Fruit fly (Drosophila melanogaster): ENCODE measurements around the gene ND-B14.5A.

The ND-B14.5A gene

dm6 chrX:2166129-2166528 is 6.2 kb upstream of the ND-B14.5A start (continued):
- no peak for TF ChIP-seq CG9609 (GFP tag; optimal IDR thresholded peaks at IDR 0.05)
- no peak for TF ChIP-seq Scr (GFP tag; IDR thresholded peaks at IDR 0.05; ENCODE audit: partially characterized antibody)
- TF ChIP-seq CG7745 (tag; optimal IDR thresholded peaks at IDR 0.05): no peak
- TF ChIP-seq CG1529 (GFP tag; optimal IDR thresholded peaks at IDR 0.05): peak; percentile 17
- 0 out of 2 replicates have a peak, but pooled peaks have one; percentile 10 for TF ChIP-seq danr (GFP tag; IDR thresholded peaks at IDR 0.05)
- TF ChIP-seq Blimp-1 (GFP tag; optimal IDR thresholded peaks at IDR 0.05): peak; percentile 59
- no peak for TF ChIP-seq Mrtf (GFP tag; IDR thresholded peaks at IDR 0.05)
- peak; percentile 58; the same call in 1 of the 2 replicates for TF ChIP-seq lmd (GFP tag; IDR thresholded peaks at IDR 0.05)
- no peak for TF ChIP-seq Doc3 (GFP tag; IDR thresholded peaks at IDR 0.05; ENCODE audit: partially characterized antibody)
- no peak for TF ChIP-seq bowl (GFP tag; IDR thresholded peaks at IDR 0.05)
- no peak for TF ChIP-seq lov (optimal IDR thresholded peaks at IDR 0.05)
- no peak for TF ChIP-seq lov (GFP tag; IDR thresholded peaks at IDR 0.05)
- TF ChIP-seq CG32767 (GFP tag; IDR thresholded peaks at IDR 0.05): peak; percentile 12; the same call in 1 of the 2 replicates
- no peak for TF ChIP-seq Pdp1 (GFP tag; optimal IDR thresholded peaks at IDR 0.05)
- TF ChIP-seq ken (GFP tag; IDR thresholded peaks at IDR 0.05): peak; percentile 80
- no peak for TF ChIP-seq CG2199 (GFP tag; IDR thresholded peaks at IDR 0.05)
- TF ChIP-seq ind (GFP tag; optimal IDR thresholded peaks at IDR 0.05): peak; percentile 36
- TF ChIP-seq lab (GFP tag; optimal IDR thresholded peaks at IDR 0.05): peak; percentile 28
- peak; percentile 71 for TF ChIP-seq Sox102F (GFP tag; optimal IDR thresholded peaks at IDR 0.05)
- peak; percentile 80 for TF ChIP-seq sisA (GFP tag; IDR thresholded peaks at IDR 0.05)
- peak; percentile 73 for TF ChIP-seq CG10366 (GFP tag; IDR thresholded peaks at IDR 0.05)
- peak; percentile 38 for TF ChIP-seq CG8089 (GFP tag; optimal IDR thresholded peaks at IDR 0.05)
- TF ChIP-seq Six4 (GFP tag; optimal IDR thresholded peaks at IDR 0.05): peak; percentile 13
- peak; percentile 71 for TF ChIP-seq CG17359 (tag; optimal IDR thresholded peaks at IDR 0.05)
- TF ChIP-seq Eip74EF (GFP tag; optimal IDR thresholded peaks at IDR 0.05): peak in 1 of 2 experiments; percentile 42
- 0 out of 2 replicates have a peak, but pooled peaks have one; percentile 26 for TF ChIP-seq aop (GFP tag; IDR thresholded peaks at IDR 0.05)
- TF ChIP-seq Poxn (GFP tag; IDR thresholded peaks at IDR 0.05): no peak
- peak; percentile 82 for TF ChIP-seq CG17328 (GFP tag; IDR thresholded peaks at IDR 0.05)
- TF ChIP-seq CG17186 (GFP tag; optimal IDR thresholded peaks at IDR 0.05): peak; percentile 28
- TF ChIP-seq Jarid2 (GFP tag; optimal IDR thresholded peaks at IDR 0.05): no peak
- no peak for TF ChIP-seq rib (GFP tag; IDR thresholded peaks at IDR 0.05)
- peak; percentile 35 for TF ChIP-seq CG2678 (tag; optimal IDR thresholded peaks at IDR 0.05)
- no peak for TF ChIP-seq pb (GFP tag; optimal IDR thresholded peaks at IDR 0.05)
- TF ChIP-seq Bdp1 (GFP tag; optimal IDR thresholded peaks at IDR 0.05): no peak
- TF ChIP-seq Ada2b (GFP tag; IDR thresholded peaks at IDR 0.05): peak; percentile 43
- peak; percentile 55; the same call in 1 of the 3 replicates for TF ChIP-seq ase (GFP tag; IDR thresholded peaks at IDR 0.05)
- TF ChIP-seq stwl (tag; optimal IDR thresholded peaks at IDR 0.05): no peak
- peak; percentile 24 for TF ChIP-seq CG17385 (GFP tag; optimal IDR thresholded peaks at IDR 0.05)
- TF ChIP-seq CG1832 (GFP tag; optimal IDR thresholded peaks at IDR 0.05): no peak
- no peak for TF ChIP-seq nerfin-1 (tag; optimal IDR thresholded peaks at IDR 0.05)
- no peak for TF ChIP-seq CG9797 (GFP tag; optimal IDR thresholded peaks at IDR 0.05)
- no peak for TF ChIP-seq sc (optimal IDR thresholded peaks at IDR 0.05)
- TF ChIP-seq sc (GFP tag; optimal IDR thresholded peaks at IDR 0.05): peak; percentile 21
- peak; percentile 19 for TF ChIP-seq grau (tag; optimal IDR thresholded peaks at IDR 0.05)
- TF ChIP-seq mam (GFP tag; optimal IDR thresholded peaks at IDR 0.05): no peak
- peak; percentile 43; the same call in 1 of the 2 replicates for TF ChIP-seq dimm (GFP tag; IDR thresholded peaks at IDR 0.05)
- no peak for TF ChIP-seq hb (GFP tag; IDR thresholded peaks at IDR 0.05; ENCODE audit: partially characterized antibody)
- TF ChIP-seq CG12299 (tag; optimal IDR thresholded peaks at IDR 0.05): no peak
- peak; percentile 59; the same call in 3 of the 4 replicates for TF ChIP-seq Gug (GFP tag; IDR thresholded peaks at IDR 0.05)
- TF ChIP-seq vvl (GFP tag; IDR thresholded peaks at IDR 0.05): peak; percentile 74
- TF ChIP-seq Atf6 (GFP tag; IDR thresholded peaks at IDR 0.05): no peak
